Worm (Caenorhabditis elegans) whole organism, L4 larva: ENCODE measurements around the gene ZK643.2.

Experiments used
- F10B5.3 ChIP-seq: sonication (generic microtip); optimal IDR thresholded peaks from 2 replicates; lab custom pipeline; 2016; ENCODE audit warnings: mild to moderate bottlenecking, missing genetic modification characterization, missing compliant biosample characterization
- F37D6.2 ChIP-seq: sonication (generic microtip); optimal IDR thresholded peaks from 2 replicates; lab custom pipeline; 2016; ENCODE audit warnings: mild to moderate bottlenecking, missing genetic modification characterization, missing compliant biosample characterization
- R02D3.7 ChIP-seq: fragments of 150-350 bp; sonication (generic microtip); optimal IDR thresholded peaks from 3 replicates; lab custom pipeline; 2014; ENCODE audit warnings: missing biosample characterization, missing genetic modification characterization
- Y75B8A.6 ChIP-seq: fragments of 200-800 bp; sonication (Bioruptor generic); IDR thresholded peaks from 2 replicates; pipeline ENCODE4 v1.3.6; 2022; ENCODE audit warnings: missing genetic modification reagents, missing genetic modification characterization, missing compliant biosample characterization
- ZK546.5 ChIP-seq, 2 experiments: sonication (generic microtip); optimal IDR thresholded peaks; 2 replicates each; lab custom pipeline; 2017; ENCODE audit warnings: missing biosample characterization in 2 of 2, missing genetic modification characterization in 2 of 2
- aly-2 ChIP-seq: sonication (generic microtip); optimal IDR thresholded peaks from 2 replicates; lab custom pipeline; 2018; ENCODE audit warnings: missing biosample characterization, missing genetic modification characterization
- ceh-62 ChIP-seq: sonication (generic microtip); optimal IDR thresholded peaks from 2 replicates; lab custom pipeline; 2017; ENCODE audit warnings: missing biosample characterization, missing genetic modification characterization
- ces-1 ChIP-seq: fragments of 150-350 bp; sonication (generic microtip); optimal IDR thresholded peaks from 4 replicates; lab custom pipeline; 2014; ENCODE audit warnings: missing biosample characterization, missing genetic modification reagents, missing genetic modification characterization
- cey-2 ChIP-seq: sonication (generic microtip); optimal IDR thresholded peaks from 3 replicates; lab custom pipeline; 2017; ENCODE audit warnings: missing genetic modification characterization, mild to moderate bottlenecking, missing compliant biosample characterization, antibody characterized with exemption, borderline replicate concordance; ENCODE audit not compliant: insufficient read depth
- daf-16 ChIP-seq, 3 experiments: sonication (generic microtip); optimal IDR thresholded peaks; 2 replicates each; lab custom pipeline; 2016 to 2017; ENCODE audit warnings: missing genetic modification characterization in 3 of 3, missing genetic modification reagents in 3 of 3, mild to moderate bottlenecking in 2 of 3, missing compliant biosample characterization in 2 of 3, missing biosample characterization in 1 of 3, moderate library complexity in 1 of 3
- daf-19 ChIP-seq: fragments of 200-800 bp; sonication (Bioruptor generic); conservative IDR thresholded peaks from 2 replicates; pipeline ENCODE4 v1.3.6; 2022; ENCODE audit warnings: missing genetic modification characterization, missing compliant biosample characterization
- dmd-6 ChIP-seq: fragments of 200-800 bp; sonication (Bioruptor generic); IDR thresholded peaks from 2 replicates; pipeline ENCODE4 v1.3.6; 2022; ENCODE audit warnings: missing genetic modification reagents, missing genetic modification characterization, missing compliant biosample characterization
- dmd-9 ChIP-seq: fragments of 200-800 bp; sonication (Bioruptor generic); IDR thresholded peaks from 2 replicates; pipeline ENCODE4 v1.3.6; 2022; ENCODE audit warnings: missing genetic modification reagents, missing genetic modification characterization, missing compliant biosample characterization
- dve-1 ChIP-seq: sonication (generic microtip); optimal IDR thresholded peaks from 2 replicates; lab custom pipeline; 2017; ENCODE audit warnings: antibody characterized with exemption, mild to moderate bottlenecking, missing genetic modification characterization, missing compliant biosample characterization; ENCODE audit not compliant: insufficient read depth
- fos-1 ChIP-seq: fragments of 150-350 bp; optimal IDR thresholded peaks from 2 replicates; lab custom pipeline; 2014; ENCODE audit warnings: missing biosample characterization, missing genetic modification characterization
- hlh-11 ChIP-seq: fragments of 200-800 bp; sonication (Bioruptor generic); optimal IDR thresholded peaks from 2 replicates; lab custom pipeline; 2018; ENCODE audit warnings: mild to moderate bottlenecking, missing genetic modification characterization, missing compliant biosample characterization
- hlh-30 ChIP-seq: sonication (generic microtip); optimal IDR thresholded peaks from 2 replicates; lab custom pipeline; 2017; ENCODE audit warnings: antibody characterized with exemption, mild to moderate bottlenecking, missing genetic modification characterization, missing compliant biosample characterization; ENCODE audit not compliant: insufficient read depth
- lim-7 ChIP-seq: fragments of 200-800 bp; sonication (Bioruptor generic); IDR thresholded peaks from 2 replicates; pipeline ENCODE4 v1.3.6; 2022; ENCODE audit warnings: missing genetic modification characterization, missing compliant biosample characterization
- lin-13 ChIP-seq: fragments of 150-350 bp; optimal IDR thresholded peaks from 2 replicates; lab custom pipeline; 2014; ENCODE audit warnings: missing biosample characterization, missing genetic modification reagents, missing genetic modification characterization
- lin-39 ChIP-seq: fragments of 150-350 bp; optimal IDR thresholded peaks from 2 replicates; lab custom pipeline; 2014; ENCODE audit warnings: missing biosample characterization, missing genetic modification reagents, missing genetic modification characterization
- lsy-2 ChIP-seq, 2 experiments: fragments of 150-350 bp in 1 of 2; sonication (generic microtip) in 1 of 2; optimal IDR thresholded peaks; 2 replicates each; lab custom pipeline; 2014 to 2017; ENCODE audit warnings: missing biosample characterization in 2 of 2, missing genetic modification characterization in 2 of 2
- madf-9 ChIP-seq: fragments of 200-800 bp; sonication (Bioruptor generic); conservative IDR thresholded peaks from 2 replicates; pipeline ENCODE4 v1.3.6; 2022; ENCODE audit warnings: missing genetic modification reagents, missing genetic modification characterization, missing compliant biosample characterization
- mdl-1 ChIP-seq, 2 experiments: fragments of 150-350 bp in 1 of 2; sonication (generic microtip) in 1 of 2; optimal IDR thresholded peaks; 2 replicates each; lab custom pipeline; 2014 to 2017; ENCODE audit warnings: missing biosample characterization in 2 of 2, missing genetic modification characterization in 2 of 2
- mep-1 ChIP-seq: fragments of 150-350 bp; sonication (generic microtip); optimal IDR thresholded peaks from 3 replicates; lab custom pipeline; 2014; ENCODE audit warnings: missing biosample characterization, missing genetic modification characterization
- mes-2 ChIP-seq: sonication (generic microtip); optimal IDR thresholded peaks from 2 replicates; lab custom pipeline; 2016; ENCODE audit warnings: missing genotype, mild to moderate bottlenecking, missing genetic modification characterization, missing compliant biosample characterization; ENCODE audit not compliant: poor library complexity, severe bottlenecking
- mxl-2 ChIP-seq: fragments of 200-800 bp; sonication (Bioruptor generic); conservative IDR thresholded peaks from 2 replicates; pipeline ENCODE4 v1.3.6; 2022; ENCODE audit warnings: missing genetic modification reagents, missing genetic modification characterization, missing compliant biosample characterization
- mxl-3 ChIP-seq: fragments of 200-800 bp; sonication (Bioruptor generic); optimal IDR thresholded peaks from 2 replicates; lab custom pipeline; 2018; ENCODE audit warnings: mild to moderate bottlenecking, missing genetic modification characterization, missing compliant biosample characterization
- nhr-10 ChIP-seq: fragments of 150-350 bp; optimal IDR thresholded peaks from 2 replicates; lab custom pipeline; 2014; ENCODE audit warnings: missing biosample characterization, missing genetic modification characterization
- nhr-28 ChIP-seq: fragments of 150-350 bp; optimal IDR thresholded peaks from 2 replicates; lab custom pipeline; 2014; ENCODE audit warnings: missing biosample characterization, missing genetic modification characterization
- nhr-42 ChIP-seq: fragments of 200-800 bp; sonication (Bioruptor generic); IDR thresholded peaks from 2 replicates; pipeline ENCODE4 v1.3.6; 2022; ENCODE audit warnings: missing genetic modification characterization, missing compliant biosample characterization
- nhr-48 ChIP-seq: sonication (generic microtip); optimal IDR thresholded peaks from 2 replicates; lab custom pipeline; 2016; ENCODE audit warnings: mild to moderate bottlenecking, missing genetic modification characterization, missing compliant biosample characterization
- nhr-6 ChIP-seq: fragments of 150-350 bp; optimal IDR thresholded peaks from 2 replicates; lab custom pipeline; 2014; ENCODE audit warnings: missing biosample characterization, missing genetic modification characterization
- pqm-1 ChIP-seq: sonication (generic microtip); optimal IDR thresholded peaks from 2 replicates; lab custom pipeline; 2017; ENCODE audit warnings: missing biosample characterization, missing genetic modification characterization
- rbr-2 ChIP-seq: sonication (generic microtip); optimal IDR thresholded peaks from 2 replicates; lab custom pipeline; 2016; ENCODE audit warnings: missing genotype, missing genetic modification characterization, missing compliant biosample characterization
- set-16 ChIP-seq: fragments of 200-800 bp; sonication (Bioruptor generic); IDR thresholded peaks from 2 replicates; pipeline ENCODE4 v1.3.6; 2022; ENCODE audit warnings: missing genetic modification reagents, missing genetic modification characterization, missing compliant biosample characterization
- skn-1 ChIP-seq: fragments of 150-350 bp; optimal IDR thresholded peaks from 2 replicates; lab custom pipeline; 2014; ENCODE audit warnings: missing biosample characterization, missing genetic modification characterization
- snpc-4 ChIP-seq: fragments of 150-350 bp; optimal IDR thresholded peaks from 2 replicates; lab custom pipeline; 2014; ENCODE audit warnings: missing biosample characterization, missing genetic modification characterization
- unc-130 ChIP-seq: sonication (generic microtip); optimal IDR thresholded peaks from 2 replicates; lab custom pipeline; 2016; ENCODE audit warnings: missing genetic modification reagents, missing genetic modification characterization, missing compliant biosample characterization
- unc-62 ChIP-seq, 3 experiments: fragments of 150-350 bp in 1 of 3; sonication (generic microtip); optimal IDR thresholded peaks in 2 of 3; peaks in 1 of 3; 1 replicate in 1 of 3; 2 replicates in 2 of 3; lab custom pipeline; 2014 to 2017; ENCODE audit warnings: missing biosample characterization in 3 of 3, missing genetic modification characterization in 3 of 3, missing genetic modification reagents in 3 of 3, missing genotype in 1 of 3
- zag-1 ChIP-seq: fragments of 150-350 bp; optimal IDR thresholded peaks from 2 replicates; lab custom pipeline; 2014; ENCODE audit warnings: missing biosample characterization, missing genetic modification characterization

Gene ZK643.2

ce11 chrIII:8984960-8985359 lies 28.6 kb downstream of the ZK643.2 start (continued):
- TF ChIP-seq nhr-28, result peak; percentile 46
- TF ChIP-seq unc-130 (GFP tag; lab: Kevin White, UChicago), result no peak
- no peak for TF ChIP-seq fos-1 (tag; lab: Kevin White, UChicago)
- TF ChIP-seq, all 104 proteins: peak for 29

ce11 chrIII:8985461-8985860 lies 29.1 kb downstream of the ZK643.2 start:
- TF ChIP-seq dmd-9 (GFP tag; lab: Robert Waterston, UW) (no peak), nhr-10 (tag; lab: Kevin White, UChicago) (no peak), daf-16 (GFP tag; optimal IDR thresholded peaks at IDR 0.05; lab: Kevin White, UChicago) (no peak), daf-16 (tag; optimal IDR thresholded peaks at IDR 0.05; lab: Kevin White, UChicago) (no peak), Y75B8A.6 (GFP tag; lab: Robert Waterston, UW) (no peak), mes-2 (no peak)
- TF ChIP-seq, all 104 proteins: peak for 0

- TF ChIP-seq hlh-30 (peak; percentile 76), dmd-6 (GFP tag; lab: Robert Waterston, UW) (peak; percentile 27; the same call in 1 of the 2 replicates), mxl-2 (GFP tag; lab: Robert Waterston, UW) (no peak), mep-1 (no peak), nhr-28 (peak; percentile 69), nhr-48 (peak; percentile 22), lsy-2 (tag; optimal IDR thresholded peaks at IDR 0.05; lab: Kevin White, UChicago) (peak in 1 of 2 experiments; percentile 20), unc-62 (GFP tag; optimal IDR thresholded peaks at IDR 0.05 in 1 of 2; lab: Kevin White, UChicago) (peak in 1 of 2 experiments; percentile 86), unc-62 (tag; optimal IDR thresholded peaks at IDR 0.05; lab: Kevin White, UChicago) (no peak), dve-1 (tag; lab: Kevin White, UChicago) (peak; percentile 39), R02D3.7 (tag; lab: Kevin White, UChicago) (no peak), F37D6.2 (tag; lab: Kevin White, UChicago) (no peak), ceh-62 (tag; lab: Kevin White, UChicago) (no peak), mxl-3 (GFP tag; lab: Kevin White, UChicago) (peak; percentile 3), mdl-1 (tag; optimal IDR thresholded peaks at IDR 0.05; lab: Kevin White, UChicago) (peak in 1 of 2 experiments; percentile 61), hlh-11 (tag; lab: Kevin White, UChicago) (peak; percentile 75), pqm-1 (tag; lab: Kevin White, UChicago) (peak; percentile 50)
These were observed 29.6 kb downstream of the ZK643.2 start for ce11 chrIII:8985965-8986364.

- TF ChIP-seq rbr-2 (tag; lab: Kevin White, UChicago) (no peak), dmd-9 (GFP tag; lab: Robert Waterston, UW) (no peak), madf-9 (no peak), daf-19 (GFP tag; lab: Robert Waterston, UW) (no peak), hlh-11 (tag; lab: Kevin White, UChicago) (peak; percentile 76), F10B5.3 (tag; lab: Kevin White, UChicago) (no peak), skn-1 (tag; lab: Kevin White, UChicago) (no peak), nhr-42 (GFP tag; lab: Robert Waterston, UW) (no peak), zag-1 (tag; lab: Kevin White, UChicago) (no peak), mep-1 (peak; percentile 21), nhr-6 (tag; lab: Kevin White, UChicago) (no peak), nhr-28 (peak; percentile 49), cey-2 (tag; lab: Kevin White, UChicago) (peak; percentile 70), fos-1 (tag; lab: Kevin White, UChicago) (no peak), lim-7 (GFP tag; lab: Robert Waterston, UW) (no peak), aly-2 (no peak), nhr-48 (peak; percentile 63), lsy-2 (tag; optimal IDR thresholded peaks at IDR 0.05; lab: Kevin White, UChicago) (peak; percentile 14 to 54), ZK546.5 (tag; optimal IDR thresholded peaks at IDR 0.05; lab: Kevin White, UChicago) (no peak), snpc-4 (tag; lab: Kevin White, UChicago) (no peak), hlh-30 (peak; percentile 70), unc-62 (GFP tag; optimal IDR thresholded peaks at IDR 0.05 in 1 of 2; lab: Kevin White, UChicago) (peak in 1 of 2 experiments; percentile 8), unc-62 (tag; optimal IDR thresholded peaks at IDR 0.05; lab: Kevin White, UChicago) (no peak), pqm-1 (tag; lab: Kevin White, UChicago) (no peak), mdl-1 (tag; optimal IDR thresholded peaks at IDR 0.05; lab: Kevin White, UChicago) (peak; percentile 42 to 75), lin-39 (no peak), ces-1 (GFP tag; lab: Kevin White, UChicago) (no peak), ceh-62 (tag; lab: Kevin White, UChicago) (no peak), lin-13 (GFP tag; lab: Kevin White, UChicago) (no peak), F37D6.2 (tag; lab: Kevin White, UChicago) (no peak), dve-1 (tag; lab: Kevin White, UChicago) (peak; percentile 69), mxl-3 (GFP tag; lab: Kevin White, UChicago) (peak; percentile 78), set-16 (GFP tag; lab: Robert Waterston, UW) (no peak)
These were observed 30.5 kb downstream of the ZK643.2 start for ce11 chrIII:8986872-8987271.
